Worm (Caenorhabditis elegans) whole organism, young adult: ENCODE results near the gene cmk-1.

Experiments
- B0261.1 ChIP-seq: sonication (generic microtip); optimal IDR thresholded peaks from 2 replicates; lab custom pipeline; 2016; ENCODE audit warnings: mild to moderate bottlenecking, missing genetic modification characterization, moderate library complexity, missing compliant biosample characterization
- B0336.3 ChIP-seq: fragments of 200-800 bp; sonication (Bioruptor generic); IDR thresholded peaks from 2 replicates; pipeline ENCODE4 v1.3.6; 2022; ENCODE audit warnings: missing genetic modification characterization, missing compliant biosample characterization
- C06A6.2 ChIP-seq: fragments of 200-800 bp; sonication (Bioruptor generic); conservative IDR thresholded peaks from 2 replicates; pipeline ENCODE4 v1.3.6; 2022; ENCODE audit warnings: missing genetic modification characterization, missing compliant biosample characterization
- F55B11.4 ChIP-seq: sonication (generic microtip); optimal IDR thresholded peaks from 2 replicates; lab custom pipeline; 2016; ENCODE audit warnings: missing compliant biosample characterization, missing genetic modification characterization, borderline replicate concordance; ENCODE audit not compliant: insufficient read depth
- T26A5.8 ChIP-seq: sonication (generic microtip); optimal IDR thresholded peaks from 2 replicates; lab custom pipeline; 2016; ENCODE audit warnings: missing genetic modification characterization, missing compliant biosample characterization
- Y53F4B.3 ChIP-seq: fragments of 200-800 bp; sonication (Bioruptor generic); IDR thresholded peaks from 2 replicates; pipeline ENCODE4 v1.3.6; 2022; ENCODE audit warnings: missing genetic modification reagents, missing genetic modification characterization, missing compliant biosample characterization
- Y56A3A.18 ChIP-seq: fragments of 200-800 bp; sonication (Bioruptor generic); IDR thresholded peaks from 2 replicates; pipeline ENCODE4 v1.3.6; 2022; ENCODE audit warnings: missing genetic modification reagents, missing genetic modification characterization, missing compliant biosample characterization
- Y79H2A.3 ChIP-seq: fragments of 200-800 bp; sonication (Bioruptor generic); conservative IDR thresholded peaks from 2 replicates; pipeline ENCODE4 v1.3.6; 2022; ENCODE audit warnings: missing genetic modification reagents, missing genetic modification characterization, missing compliant biosample characterization
- Y95B8A.8 ChIP-seq: fragments of 200-800 bp; sonication (Bioruptor generic); IDR thresholded peaks from 2 replicates; pipeline ENCODE4 v1.3.6; 2022; ENCODE audit warnings: missing genetic modification reagents, missing genetic modification characterization, missing compliant biosample characterization
- aptf-2 ChIP-seq: fragments of 200-800 bp; sonication (Bioruptor generic); conservative IDR thresholded peaks from 2 replicates; pipeline ENCODE4 v1.3.6; 2022; ENCODE audit warnings: missing genetic modification reagents, missing genetic modification characterization, missing compliant biosample characterization
- atf-7 ChIP-seq: sonication (generic microtip); optimal IDR thresholded peaks from 2 replicates; lab custom pipeline; 2017; ENCODE audit warnings: mild to moderate bottlenecking, missing genetic modification characterization, missing compliant biosample characterization
- attf-3 ChIP-seq: fragments of 200-800 bp; sonication (Bioruptor generic); conservative IDR thresholded peaks from 2 replicates; pipeline ENCODE4 v1.3.6; 2022; ENCODE audit warnings: missing genetic modification reagents, missing genetic modification characterization, missing compliant biosample characterization
- attf-5 ChIP-seq: fragments of 200-800 bp; sonication (Bioruptor generic); optimal IDR thresholded peaks from 2 replicates; lab custom pipeline; 2018; ENCODE audit warnings: mild to moderate bottlenecking, missing genetic modification characterization, missing compliant biosample characterization
- attf-6 ChIP-seq: fragments of 200-800 bp; sonication (Bioruptor generic); IDR thresholded peaks from 2 replicates; pipeline ENCODE4 v1.3.6; 2022; ENCODE audit warnings: missing genetic modification reagents, missing genetic modification characterization, missing compliant biosample characterization
- egl-44 ChIP-seq: fragments of 200-800 bp; sonication (Bioruptor generic); IDR thresholded peaks from 2 replicates; pipeline ENCODE4 v1.3.6; 2022; ENCODE audit warnings: missing genetic modification reagents, missing genetic modification characterization, missing compliant biosample characterization
- egrh-3 ChIP-seq: fragments of 200-800 bp; sonication (Bioruptor generic); IDR thresholded peaks from 2 replicates; pipeline ENCODE4 v1.3.6; 2022; ENCODE audit warnings: missing genetic modification reagents, missing genetic modification characterization, missing compliant biosample characterization
- ekl-4 ChIP-seq: fragments of 200-800 bp; sonication (Bioruptor generic); IDR thresholded peaks from 2 replicates; pipeline ENCODE4 v1.3.6; 2022; ENCODE audit warnings: missing genetic modification reagents, missing genetic modification characterization, missing compliant biosample characterization
- let-607 ChIP-seq, 2 experiments: fragments of 200-800 bp in 1 of 2; sonication (Bioruptor generic) in 1 of 2; sonication (generic microtip) in 1 of 2; optimal IDR thresholded peaks; 2 replicates each; lab custom pipeline; 2016 to 2018; ENCODE audit warnings: mild to moderate bottlenecking in 2 of 2, missing compliant biosample characterization in 2 of 2, missing genetic modification characterization in 2 of 2, moderate library complexity in 2 of 2, missing genotype in 1 of 2
- lin-26 ChIP-seq: fragments of 200-800 bp; sonication (Bioruptor generic); IDR thresholded peaks from 2 replicates; pipeline ENCODE4 v1.3.6; 2022; ENCODE audit warnings: missing genetic modification reagents, missing genetic modification characterization, missing compliant biosample characterization
- lir-1 ChIP-seq: fragments of 200-800 bp; sonication (Bioruptor generic); conservative IDR thresholded peaks from 2 replicates; pipeline ENCODE4 v1.3.6; 2022; ENCODE audit warnings: missing genetic modification reagents, missing genetic modification characterization, missing compliant biosample characterization
- lsl-1 ChIP-seq: fragments of 200-800 bp; sonication (Bioruptor generic); optimal IDR thresholded peaks from 2 replicates; lab custom pipeline; 2018; ENCODE audit warnings: mild to moderate bottlenecking, missing genetic modification characterization, moderate library complexity, missing compliant biosample characterization
- madf-3 ChIP-seq: fragments of 200-800 bp; sonication (Bioruptor generic); IDR thresholded peaks from 2 replicates; pipeline ENCODE4 v1.3.6; 2022; ENCODE audit warnings: missing genetic modification reagents, missing genetic modification characterization, missing compliant biosample characterization
- madf-8 ChIP-seq: fragments of 200-800 bp; sonication (Bioruptor generic); conservative IDR thresholded peaks from 2 replicates; pipeline ENCODE4 v1.3.6; 2022; ENCODE audit warnings: missing genetic modification reagents, missing genetic modification characterization, missing compliant biosample characterization
- nhr-179 ChIP-seq: sonication (generic microtip); optimal IDR thresholded peaks from 2 replicates; lab custom pipeline; 2016; ENCODE audit warnings: mild to moderate bottlenecking, missing genetic modification characterization, missing compliant biosample characterization
- pbrm-1 ChIP-seq: fragments of 200-800 bp; sonication (Bioruptor generic); IDR thresholded peaks from 2 replicates; pipeline ENCODE4 v1.3.6; 2022; ENCODE audit warnings: missing genetic modification reagents, missing genetic modification characterization, missing compliant biosample characterization
- tbp1 ChIP-seq: fragments of 200-800 bp; sonication (Bioruptor generic); optimal IDR thresholded peaks from 2 replicates; lab custom pipeline; 2018; ENCODE audit warnings: mild to moderate bottlenecking, missing genetic modification characterization, missing compliant biosample characterization
- zfh-2 ChIP-seq: fragments of 200-800 bp; sonication (Bioruptor generic); conservative IDR thresholded peaks from 2 replicates; pipeline ENCODE4 v1.3.6; 2022; ENCODE audit warnings: missing genetic modification reagents, missing genetic modification characterization, missing compliant biosample characterization

cmk-1 gene

DNA sequence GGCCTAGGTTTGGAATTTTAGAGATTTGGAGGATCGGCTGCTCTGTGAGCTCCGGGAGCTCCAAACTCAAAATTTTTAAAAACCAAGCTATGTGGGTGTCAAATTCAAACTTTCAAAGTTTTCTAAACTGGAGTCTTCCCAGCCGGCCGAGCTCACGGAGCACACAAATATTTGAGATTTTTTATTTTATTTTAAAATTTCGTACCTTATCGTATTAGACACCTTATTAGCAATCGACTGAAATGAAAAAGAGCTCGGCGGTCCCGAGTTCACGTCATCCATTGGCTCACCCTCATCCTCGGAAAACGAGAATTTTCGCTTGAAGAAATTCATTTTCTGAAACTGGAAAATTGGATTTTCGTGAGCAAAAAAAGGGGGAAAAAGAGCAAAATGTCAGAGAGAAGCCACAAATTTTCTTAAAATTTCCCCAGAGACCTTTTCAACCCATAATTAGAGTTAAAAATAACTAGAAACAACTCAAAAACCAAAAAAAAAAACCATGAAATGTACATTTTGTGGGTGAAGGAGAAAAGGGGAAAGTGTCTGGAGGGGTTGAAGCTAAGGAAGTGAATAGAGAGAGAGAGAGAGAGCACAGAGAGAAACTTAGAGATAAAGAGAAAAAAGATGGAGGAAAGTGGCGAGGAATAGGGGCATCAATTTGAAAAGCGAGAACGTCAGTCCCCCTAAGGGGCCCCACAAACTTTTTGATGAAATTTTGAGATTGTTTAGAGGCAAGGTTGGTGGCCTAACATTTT lies 9.3 kb upstream of the cmk-1 start, which contains the start of gene snn-1:
Gene snn-1, minus strand, starts transcription at position 355 of the 755 bp plus-strand sequence.
- TF ChIP-seq attf-6 (GFP tag; lab: Robert Waterston, UW) (no peak), pbrm-1 (GFP tag; lab: Robert Waterston, UW) (no peak), let-607 (tag; optimal IDR thresholded peaks at IDR 0.05; lab: Kevin White, UChicago) (no peak), tbp1 (GFP tag; lab: Kevin White, UChicago) (no peak), madf-8 (GFP tag; lab: Robert Waterston, UW) (no peak), Y95B8A.8 (GFP tag; lab: Robert Waterston, UW) (no peak), egl-44 (GFP tag; lab: Robert Waterston, UW) (no peak), lsl-1 (GFP tag; lab: Kevin White, UChicago) (no peak), F55B11.4 (tag; lab: Kevin White, UChicago) (no peak), ekl-4 (no peak), T26A5.8 (tag; lab: Kevin White, UChicago) (no peak)

DNA sequence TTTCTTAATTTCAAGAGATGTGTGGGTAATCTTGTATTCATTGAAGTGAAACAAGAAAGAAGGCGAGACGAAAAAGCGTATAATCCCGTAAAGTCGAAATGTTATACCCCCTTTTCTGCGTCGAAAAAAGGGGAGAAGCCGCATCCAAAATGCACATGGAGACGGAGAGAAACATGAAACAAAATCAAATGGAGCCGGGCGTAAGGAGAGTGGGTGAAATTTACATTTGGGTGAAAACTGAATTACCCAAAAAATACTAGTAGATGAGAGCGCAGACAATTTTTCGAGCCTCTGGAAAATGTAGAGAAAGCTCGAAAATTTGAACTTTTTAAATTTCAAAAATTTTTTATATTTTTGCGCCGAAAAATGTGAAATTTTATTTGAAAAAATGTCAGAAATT lies 8.0 kb upstream of the cmk-1 start:
- TF ChIP-seq ekl-4, result no peak

ce11 chrIV:1818467-1819076 lies 5.7 kb upstream of the cmk-1 start:
- TF ChIP-seq Y56A3A.18 (no peak), aptf-2 (no peak), C06A6.2 (GFP tag; lab: Robert Waterston, UW) (no peak), egrh-3 (GFP tag; lab: Robert Waterston, UW) (peak; percentile 76), attf-5 (GFP tag; lab: Kevin White, UChicago) (no peak), atf-7 (tag; lab: Kevin White, UChicago) (no peak), zfh-2 (peak; percentile 91), B0336.3 (GFP tag; lab: Robert Waterston, UW) (no peak), lin-26 (GFP tag; lab: Robert Waterston, UW) (no peak)

- TF ChIP-seq zfh-2 (0 out of 2 replicates have a peak, but pooled peaks have one; percentile 17), madf-3 (no peak)
- TF ChIP-seq, all 124 proteins: peak for 1
Measured at ce11 chrIV:1820153-1820552, 4.1 kb upstream of the cmk-1 start, which contains the start of gene col-109. col-109 (minus strand) TSS chrIV:1820253.

DNA sequence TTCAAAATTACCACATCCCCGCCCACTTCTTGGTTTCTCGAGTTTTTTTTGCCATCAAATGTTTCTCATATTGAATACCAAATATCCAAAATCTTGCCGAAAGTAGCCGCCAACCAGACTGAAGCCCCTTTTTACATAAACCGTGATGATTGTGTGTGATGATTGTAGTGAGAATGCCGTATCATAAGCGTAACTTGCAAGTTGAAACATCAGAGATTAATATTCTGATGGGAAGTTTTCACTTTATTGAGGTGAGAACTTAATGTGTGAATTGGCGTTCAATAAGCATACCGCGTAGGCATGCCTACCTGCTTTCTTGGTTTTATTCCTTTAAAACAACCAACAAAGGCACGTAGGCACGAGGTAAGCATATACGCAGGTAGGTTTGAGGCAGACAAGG lies 2.7 kb upstream of the cmk-1 start, which contains the start of gene Y38C1BA.4:
Gene Y38C1BA.4, plus strand, starts transcription at position 301 of the 400 bp plus-strand sequence.
- TF ChIP-seq attf-3 (GFP tag; lab: Robert Waterston, UW) (no peak), B0261.1 (tag; lab: Kevin White, UChicago) (no peak), C06A6.2 (GFP tag; lab: Robert Waterston, UW) (no peak), lsl-1 (GFP tag; lab: Kevin White, UChicago) (no peak), Y79H2A.3 (no peak)

DNA sequence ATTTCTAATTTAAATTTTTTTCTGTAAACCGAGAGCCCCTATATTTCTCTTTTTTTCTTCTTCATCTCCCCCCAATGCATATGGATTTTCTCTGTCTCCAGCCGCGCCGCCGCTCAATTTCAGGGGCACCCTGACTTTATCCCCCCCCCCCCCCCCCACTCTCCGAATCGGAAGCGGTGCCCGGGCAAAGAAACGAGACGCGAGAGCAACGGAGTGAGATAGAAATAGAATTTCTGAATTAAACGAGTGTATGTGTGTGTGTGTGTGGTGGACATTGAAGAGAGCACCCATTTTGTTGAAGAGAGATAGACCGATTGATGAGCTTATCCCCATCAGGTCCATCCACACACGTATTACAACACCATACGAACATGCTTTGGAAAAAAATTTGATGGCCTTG lies 1.5 kb downstream of the cmk-1 start:
- TF ChIP-seq zfh-2 (peak; percentile 89), lir-1 (GFP tag; lab: Robert Waterston, UW) (no peak), egrh-3 (GFP tag; lab: Robert Waterston, UW) (peak; percentile 77; the same call in 1 of the 2 replicates), nhr-179 (tag; lab: Kevin White, UChicago) (no peak), Y53F4B.3 (no peak)
